Worm (Caenorhabditis elegans): ENCODE data around the gene C41G6.12.

C41G6.12 gene

ce11 chrV:15181899-15182298, 25.7 kb downstream of the C41G6.12 start:
- TF ChIP-seq hlh-8 (tag; optimal IDR thresholded peaks at IDR 0.05) (no peak), fkh-6 (tag; optimal IDR thresholded peaks at IDR 0.05) (no peak), nfya-1 (tag; optimal IDR thresholded peaks at IDR 0.05) (no peak), T23F11.4 (GFP tag; optimal IDR thresholded peaks at IDR 0.05) (no peak), ceh-24 (tag; optimal IDR thresholded peaks at IDR 0.05) (no peak), lin-11 (tag; optimal IDR thresholded peaks at IDR 0.05) (no peak), fkh-10 (GFP tag; optimal IDR thresholded peaks at IDR 0.05) (no peak), gmeb-2 (tag; optimal IDR thresholded peaks at IDR 0.05) (no peak), mec-3 (tag; optimal IDR thresholded peaks at IDR 0.05; ENCODE audit: borderline replicate concordance) (no peak)

- TF ChIP-seq dmd-4 (tag; optimal IDR thresholded peaks at IDR 0.05; ENCODE audit: borderline replicate concordance) (no peak), F13H6.1 (tag; optimal IDR thresholded peaks at IDR 0.05) (no peak), nhr-11 (tag; optimal IDR thresholded peaks at IDR 0.05) (no peak), che-1 (tag; optimal IDR thresholded peaks at IDR 0.05) (no peak)
These were observed 27.8 kb downstream of the C41G6.12 start, which contains the start of gene T09F5.10 for ce11 chrV:15179757-15180156. TSS of gene T09F5.10 (plus strand) at chrV:15180057.

ce11 chrV:15175459-15175858, 32.1 kb downstream of the C41G6.12 start, which contains the start of gene clec-47:
TSS of gene clec-47 (plus strand) at chrV:15175759.
- TF ChIP-seq dmd-4 (tag; optimal IDR thresholded peaks at IDR 0.05; ENCODE audit: borderline replicate concordance) (no peak), C38D4.7 (GFP tag; optimal IDR thresholded peaks at IDR 0.05) (no peak), hlh-15 (tag; optimal IDR thresholded peaks at IDR 0.05) (no peak), C08G9.2 (tag; optimal IDR thresholded peaks at IDR 0.05) (no peak), elt-2 (tag; optimal IDR thresholded peaks at IDR 0.05) (no peak), fkh-10 (GFP tag; optimal IDR thresholded peaks at IDR 0.05) (no peak), ceh-30 (tag; optimal IDR thresholded peaks at IDR 0.05) (no peak)

- TF ChIP-seq ceh-45 (GFP tag; IDR thresholded peaks at IDR 0.05) (no peak), hlh-30 (tag; optimal IDR thresholded peaks at IDR 0.05; ENCODE audit: insufficient read depth) (no peak), gmeb-2 (tag; optimal IDR thresholded peaks at IDR 0.05) (no peak), fkh-10 (GFP tag; optimal IDR thresholded peaks at IDR 0.05) (no peak), pha-4 (tag; optimal IDR thresholded peaks at IDR 0.05) (no peak), tbx-7 (tag; optimal IDR thresholded peaks at IDR 0.05) (no peak), hlh-13 (GFP tag; optimal IDR thresholded peaks at IDR 0.05) (no peak), ceh-24 (tag; optimal IDR thresholded peaks at IDR 0.05) (no peak)
These were observed 44.9 kb downstream of the C41G6.12 start, which contains the start of gene srz-11 for ce11 chrV:15162697-15163096. TSS of gene srz-11 (plus strand) at chrV:15163082.

ce11 chrV:15158691-15159090, 48.9 kb downstream of the C41G6.12 start, which contains the start of gene str-45:
TSS of gene str-45 (plus strand) at chrV:15158991.
- no peak for TF ChIP-seq ttx-3 (tag; optimal IDR thresholded peaks at IDR 0.05)
- TF ChIP-seq unc-86 (tag; optimal IDR thresholded peaks at IDR 0.05) = no peak
- TF ChIP-seq ceh-2 (tag; optimal IDR thresholded peaks at IDR 0.05) = no peak

Data from whole organism, late embryonic.